Worm (Caenorhabditis elegans): ENCODE measurements around the gene faah-4.

DNA sequence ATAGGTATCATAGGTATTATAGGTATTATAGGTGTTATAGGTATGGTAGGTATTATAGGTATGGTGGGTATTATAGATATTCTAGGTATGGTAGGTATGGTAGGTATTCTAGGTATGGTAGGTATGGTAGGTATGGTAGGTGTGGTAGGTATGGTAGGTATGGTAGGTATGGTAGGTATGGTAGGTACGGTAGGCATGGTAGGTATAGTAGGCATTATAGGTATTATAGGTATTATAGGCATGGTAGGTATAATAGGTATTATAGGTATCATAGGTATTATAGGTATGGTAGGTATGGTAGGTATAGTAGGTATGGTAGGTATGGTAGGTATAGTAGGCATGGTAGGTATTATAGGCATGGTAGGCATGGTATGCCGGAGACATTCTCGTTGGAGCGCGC, 22.3 kb upstream of the faah-4 start:
- TF ChIP-seq unc-62 (GFP tag; optimal IDR thresholded peaks at IDR 0.05) (no peak), mab-5 (tag; optimal IDR thresholded peaks at IDR 0.05) (no peak), lsy-2 (tag; optimal IDR thresholded peaks at IDR 0.05) (no peak), blmp-1 (tag; optimal IDR thresholded peaks at IDR 0.05; ENCODE audit: insufficient read depth) (no peak), ama-1 (optimal IDR thresholded peaks at IDR 0.05) (no peak), unc-39 (tag; optimal IDR thresholded peaks at IDR 0.05) (no peak), alr-1 (tag; optimal IDR thresholded peaks at IDR 0.05) (no peak), sma-3 (GFP tag; optimal IDR thresholded peaks at IDR 0.05) (no peak), nhr-12 (tag; optimal IDR thresholded peaks at IDR 0.05) (no peak), ztf-11 (tag; optimal IDR thresholded peaks at IDR 0.05) (no peak), ceh-16 (tag; optimal IDR thresholded peaks at IDR 0.05) (no peak), lin-11 (tag; optimal IDR thresholded peaks at IDR 0.05) (no peak), F13H6.1 (tag; optimal IDR thresholded peaks at IDR 0.05) (no peak), nhr-237 (tag; optimal IDR thresholded peaks at IDR 0.05) (no peak)

Data from whole organism, L2 larva.